Fruit fly (Drosophila melanogaster) Kc167 (cell line): Measurements from ENCODE around the gene CG15362.

ENCODE experiments used
- Sin3A ChIP-seq: fragments of >200 bp; optimal IDR thresholded peaks from 2 replicates; lab custom pipeline; 2018; ENCODE audit warnings: missing external identifiers
- h ChIP-seq: fragments of >200 bp; optimal IDR thresholded peaks from 3 replicates; lab custom pipeline; 2018; ENCODE audit warnings: missing external identifiers
- psq ChIP-seq: fragments of >200 bp; optimal IDR thresholded peaks from 2 replicates; lab custom pipeline; 2017; ENCODE audit warnings: missing external identifiers
- ttk ChIP-seq: sonication (Bioruptor generic); optimal IDR thresholded peaks from 2 replicates; lab custom pipeline; 2017; ENCODE audit warnings: missing external identifiers

- no peak for TF ChIP-seq h (lab: Kevin White, UChicago)
- no peak for TF ChIP-seq psq (lab: Kevin White, UChicago)
- no peak for TF ChIP-seq Sin3A
- TF ChIP-seq ttk = no peak
Observed at dm6 chr2L:2010335-2011061, 29.5 kb downstream of the CG15362 start.
